Fruit fly (Drosophila melanogaster): ENCODE measurements around the gene Tcs5.
A peak's percentile ranks its signal among the peaks of the same experiment; 100 is the strongest.

Gene Tcs5

DNA sequence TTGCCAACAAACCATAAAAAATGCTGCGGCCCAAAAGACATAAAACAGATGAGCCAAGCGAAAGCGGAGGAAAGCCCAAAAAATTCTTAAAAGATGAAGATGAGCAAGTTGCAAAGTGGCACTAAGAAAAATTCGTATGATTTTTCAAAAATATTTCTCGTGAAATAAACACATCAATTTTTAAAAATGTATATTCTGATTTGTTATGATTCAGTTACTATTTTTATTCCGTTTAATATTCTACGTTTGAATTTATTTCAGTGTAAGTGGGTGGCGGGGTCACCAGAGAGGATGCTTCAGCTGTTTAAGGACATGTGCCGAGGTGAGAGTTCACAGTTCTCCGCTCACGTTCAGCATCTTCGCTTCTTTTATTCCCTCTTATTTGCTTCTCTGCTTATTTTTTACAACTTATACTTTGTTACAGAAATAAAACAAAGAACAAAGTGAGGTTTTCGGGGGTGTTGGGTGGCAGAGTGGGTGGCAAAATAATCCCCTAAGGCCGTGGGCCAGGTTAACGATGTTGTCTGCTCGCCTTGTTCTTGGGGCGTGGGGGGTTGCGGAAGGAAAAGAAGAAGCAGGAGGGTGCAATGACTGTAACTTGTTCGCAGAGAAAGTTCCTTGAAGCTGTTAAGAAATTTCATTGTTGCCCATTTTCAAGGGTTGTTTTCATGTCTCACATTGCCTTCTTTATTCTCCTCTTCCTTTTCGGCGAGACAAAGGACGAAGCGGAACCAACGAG, 43.2 kb upstream of the Tcs5 start (continued):
- no peak for TF ChIP-seq CG3065 (GFP tag; optimal IDR thresholded peaks at IDR 0.05)
- TF ChIP-seq CG4854 (GFP tag; optimal IDR thresholded peaks at IDR 0.05), result no peak
- TF ChIP-seq Ssrp (tag; optimal IDR thresholded peaks at IDR 0.05), result peak; percentile 16
- TF ChIP-seq H15 (GFP tag; IDR thresholded peaks at IDR 0.05), result no peak
- peak; percentile 17 for TF ChIP-seq bcd (GFP tag; optimal IDR thresholded peaks at IDR 0.05)
- peak; percentile 12 for TF ChIP-seq CG12219 (GFP tag; optimal IDR thresholded peaks at IDR 0.05)
- TF ChIP-seq Jarid2 (GFP tag; optimal IDR thresholded peaks at IDR 0.05), result no peak
- TF ChIP-seq gem (tag; optimal IDR thresholded peaks at IDR 0.05), result peak; percentile 64
- TF ChIP-seq CG5245 (GFP tag; optimal IDR thresholded peaks at IDR 0.05), result no peak
- TF ChIP-seq Neu2 (GFP tag; optimal IDR thresholded peaks at IDR 0.05; ENCODE audit: borderline replicate concordance), result no peak
- TF ChIP-seq CG8765 (GFP tag; IDR thresholded peaks at IDR 0.05), result no peak
- peak; percentile 85 for TF ChIP-seq sens (GFP tag)
- TF ChIP-seq CoRest (tag; optimal IDR thresholded peaks at IDR 0.05), result peak; percentile 36
- no peak for TF ChIP-seq ftz-f1 (GFP tag; optimal IDR thresholded peaks at IDR 0.05)
- no peak for TF ChIP-seq ham (GFP tag; IDR thresholded peaks at IDR 0.05)
- TF ChIP-seq pzg (GFP tag; optimal IDR thresholded peaks at IDR 0.05), result no peak
- no peak for TF ChIP-seq Dll (GFP tag; IDR thresholded peaks at IDR 0.05; ENCODE audit: partially characterized antibody)
- TF ChIP-seq Doc3 (GFP tag; IDR thresholded peaks at IDR 0.05; ENCODE audit: partially characterized antibody), result no peak
- 0 out of 2 replicates have a peak, but pooled peaks have one; percentile 28 for TF ChIP-seq MBD-R2 (GFP tag; IDR thresholded peaks at IDR 0.05)
- no peak for TF ChIP-seq nom (GFP tag; optimal IDR thresholded peaks at IDR 0.05)
- no peak for TF ChIP-seq CG6272 (GFP tag; IDR thresholded peaks at IDR 0.05)
- TF ChIP-seq kni (GFP tag; optimal IDR thresholded peaks at IDR 0.05), result no peak
- TF ChIP-seq scrt (GFP tag; optimal IDR thresholded peaks at IDR 0.05), result peak; percentile 35
- TF ChIP-seq CG14050 (GFP tag; IDR thresholded peaks at IDR 0.05), result 0 out of 3 replicates have a peak, but pooled peaks have one; percentile 12
- TF ChIP-seq CG31365 (tag; optimal IDR thresholded peaks at IDR 0.05), result no peak
- TF ChIP-seq onecut (GFP tag; IDR thresholded peaks at IDR 0.05), result peak; percentile 26; the same call in 1 of the 2 replicates
- TF ChIP-seq repo (GFP tag; optimal IDR thresholded peaks at IDR 0.05), result no peak
- no peak for TF ChIP-seq CG11696 (GFP tag; IDR thresholded peaks at IDR 0.05)
- TF ChIP-seq CG4820 (GFP tag; optimal IDR thresholded peaks at IDR 0.05), result peak; percentile 36
- peak; percentile 14 for TF ChIP-seq Mad (GFP tag; optimal IDR thresholded peaks at IDR 0.05)
- no peak for TF ChIP-seq dan (GFP tag; IDR thresholded peaks at IDR 0.05)
- TF ChIP-seq CG4707 (GFP tag; optimal IDR thresholded peaks at IDR 0.05), result no peak
- no peak for TF ChIP-seq CTCF (GFP tag; optimal IDR thresholded peaks at IDR 0.05)
- peak; percentile 20 for TF ChIP-seq Atf3 (GFP tag; optimal IDR thresholded peaks at IDR 0.05)
- TF ChIP-seq PHDP (tag; optimal IDR thresholded peaks at IDR 0.05), result peak; percentile 59
- TF ChIP-seq GATAe (GFP tag; conservative IDR thresholded peaks at IDR 0.05), result no peak
- TF ChIP-seq CG12236 (GFP tag; optimal IDR thresholded peaks at IDR 0.05), result no peak
- no peak for TF ChIP-seq CG17612 (GFP tag; IDR thresholded peaks at IDR 0.05)
- peak; percentile 32 for TF ChIP-seq tin (GFP tag; optimal IDR thresholded peaks at IDR 0.05)
- TF ChIP-seq CG7928 (GFP tag; optimal IDR thresholded peaks at IDR 0.05), result no peak
- TF ChIP-seq CG10565 (GFP tag; optimal IDR thresholded peaks at IDR 0.05), result no peak
- TF ChIP-seq CG18599 (GFP tag; optimal IDR thresholded peaks at IDR 0.05), result peak; percentile 80
- 0 out of 2 replicates have a peak, but pooled peaks have one; percentile 17 for TF ChIP-seq wor (GFP tag; IDR thresholded peaks at IDR 0.05)
- no peak for TF ChIP-seq CG7987 (GFP tag; optimal IDR thresholded peaks at IDR 0.05)
- TF ChIP-seq hth (optimal IDR thresholded peaks at IDR 0.05), result no peak
- TF ChIP-seq CG14965 (GFP tag; optimal IDR thresholded peaks at IDR 0.05; ENCODE audit: borderline replicate concordance), result no peak
- peak; percentile 38; the same call in 1 of the 2 replicates for TF ChIP-seq CG14667 (GFP tag; IDR thresholded peaks at IDR 0.05)
- TF ChIP-seq eve (GFP tag; optimal IDR thresholded peaks at IDR 0.05), result peak in 1 of 2 experiments; percentile 49
- peak; percentile 7 for TF ChIP-seq CG15011 (GFP tag; optimal IDR thresholded peaks at IDR 0.05)
- TF ChIP-seq fd64A (GFP tag; optimal IDR thresholded peaks at IDR 0.05), result no peak

Data from whole organism, embryonic.